Worm (Caenorhabditis elegans) whole organism, late embryonic: ENCODE measurements around the gene F15H10.5.

Source experiments
- ets-4 ChIP-seq: sonication (generic microtip); optimal IDR thresholded peaks from 2 replicates; lab custom pipeline; 2016; ENCODE audit warnings: missing genetic modification characterization, missing compliant biosample characterization
- unc-86 ChIP-seq: sonication (generic microtip); optimal IDR thresholded peaks from 2 replicates; lab custom pipeline; 2016; ENCODE audit warnings: missing genetic modification characterization, missing compliant biosample characterization

ce11 chrV:10441135-10442024 lies 22.5 kb upstream of the F15H10.5 start, which contains the start of gene pap-1:
- peak; percentile 3 for TF ChIP-seq ets-4 (tag; lab: Kevin White, UChicago)
- no peak for TF ChIP-seq unc-86
